Fruit fly (Drosophila melanogaster): ENCODE data around the gene CG14965.

The CG14965 gene

dm6 chr3L:3208895-3209294 is 16.6 kb upstream of the CG14965 start, which contains the start of the genes CG32269 and CG32270:
CG32269 (minus strand) TSS chr3L:3208985.
CG32270 (minus strand) TSS chr3L:3208985.
- TF ChIP-seq CG17801 (GFP tag; optimal IDR thresholded peaks at IDR 0.05; ENCODE audit: partially characterized antibody), result no peak

DNA sequence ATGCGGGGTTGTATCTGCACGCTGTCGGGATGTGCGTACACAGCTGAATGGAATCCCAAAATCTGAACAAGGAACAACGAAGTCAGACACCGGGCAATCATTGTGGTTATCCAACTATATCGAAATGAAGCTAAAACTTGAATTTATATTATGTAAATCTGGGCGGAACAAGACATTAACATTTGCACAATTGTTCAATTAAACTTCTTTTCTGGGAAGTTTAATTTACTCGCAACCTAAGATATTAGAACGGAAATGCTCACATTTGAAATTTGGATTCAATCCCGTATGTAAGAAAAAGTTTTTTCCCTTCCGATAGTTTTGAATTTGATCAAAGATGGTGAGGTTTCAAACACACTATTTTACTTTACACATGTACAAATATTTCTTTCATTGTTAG is 14.0 kb upstream of the CG14965 start, which contains the start of gene CG33160:
TSS of gene CG33160 (minus strand) at position 101 of the 400 bp plus-strand sequence.
- TF ChIP-seq CG17801 (GFP tag; optimal IDR thresholded peaks at IDR 0.05; ENCODE audit: partially characterized antibody), result no peak

dm6 chr3L:3205349-3205748 is 13.1 kb upstream of the CG14965 start, which contains the start of gene CG32277:
CG32277 (minus strand) TSS chr3L:3205449.
- no peak for TF ChIP-seq CG17801 (GFP tag; optimal IDR thresholded peaks at IDR 0.05; ENCODE audit: partially characterized antibody)

DNA sequence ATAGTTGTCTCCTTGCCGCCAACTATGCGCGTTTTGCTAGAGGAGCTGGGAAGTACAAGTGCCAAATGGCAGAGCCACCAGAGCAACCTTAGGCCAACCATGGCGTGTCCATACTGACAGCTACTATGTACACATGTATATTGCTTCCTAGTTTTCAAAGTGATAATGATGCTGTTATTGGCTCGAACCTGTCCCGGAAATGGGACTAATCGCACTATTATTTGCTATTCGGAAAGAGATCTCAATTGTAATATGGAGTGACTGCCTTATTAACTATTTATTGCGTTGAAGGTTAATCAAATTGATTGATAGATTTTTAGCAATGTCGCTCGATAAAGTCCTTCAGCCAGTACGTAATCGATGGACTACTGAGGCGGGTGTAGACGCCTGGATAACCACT is 12.1 kb upstream of the CG14965 start, which contains the start of gene CG33159:
TSS of gene CG33159 (minus strand) at position 101 of the 400 bp plus-strand sequence.
- TF ChIP-seq CG17801 (GFP tag; optimal IDR thresholded peaks at IDR 0.05; ENCODE audit: partially characterized antibody), result no peak

DNA sequence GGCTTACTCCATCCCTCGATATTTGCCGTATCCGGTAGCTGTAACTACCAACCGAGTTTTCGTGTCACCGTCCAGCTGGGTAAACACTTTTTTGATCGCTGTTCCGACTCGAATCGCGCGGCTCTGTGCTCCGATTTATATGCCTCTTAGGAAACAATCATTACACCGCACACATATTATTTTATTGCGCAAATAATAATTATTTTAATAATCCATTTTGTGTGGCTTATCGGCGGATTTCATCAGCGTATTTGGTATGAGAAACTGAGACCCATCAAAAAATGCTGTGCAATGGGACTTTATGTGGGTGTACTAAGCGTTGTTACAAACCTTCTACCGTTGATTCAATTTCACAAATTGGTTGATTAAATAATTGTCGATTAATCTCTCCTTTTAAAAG is 10.8 kb upstream of the CG14965 start, which contains the start of gene CG32271:
TSS of gene CG32271 (minus strand) at position 101 of the 400 bp plus-strand sequence.
- no peak for TF ChIP-seq CG17801 (GFP tag; optimal IDR thresholded peaks at IDR 0.05; ENCODE audit: partially characterized antibody)

DNA sequence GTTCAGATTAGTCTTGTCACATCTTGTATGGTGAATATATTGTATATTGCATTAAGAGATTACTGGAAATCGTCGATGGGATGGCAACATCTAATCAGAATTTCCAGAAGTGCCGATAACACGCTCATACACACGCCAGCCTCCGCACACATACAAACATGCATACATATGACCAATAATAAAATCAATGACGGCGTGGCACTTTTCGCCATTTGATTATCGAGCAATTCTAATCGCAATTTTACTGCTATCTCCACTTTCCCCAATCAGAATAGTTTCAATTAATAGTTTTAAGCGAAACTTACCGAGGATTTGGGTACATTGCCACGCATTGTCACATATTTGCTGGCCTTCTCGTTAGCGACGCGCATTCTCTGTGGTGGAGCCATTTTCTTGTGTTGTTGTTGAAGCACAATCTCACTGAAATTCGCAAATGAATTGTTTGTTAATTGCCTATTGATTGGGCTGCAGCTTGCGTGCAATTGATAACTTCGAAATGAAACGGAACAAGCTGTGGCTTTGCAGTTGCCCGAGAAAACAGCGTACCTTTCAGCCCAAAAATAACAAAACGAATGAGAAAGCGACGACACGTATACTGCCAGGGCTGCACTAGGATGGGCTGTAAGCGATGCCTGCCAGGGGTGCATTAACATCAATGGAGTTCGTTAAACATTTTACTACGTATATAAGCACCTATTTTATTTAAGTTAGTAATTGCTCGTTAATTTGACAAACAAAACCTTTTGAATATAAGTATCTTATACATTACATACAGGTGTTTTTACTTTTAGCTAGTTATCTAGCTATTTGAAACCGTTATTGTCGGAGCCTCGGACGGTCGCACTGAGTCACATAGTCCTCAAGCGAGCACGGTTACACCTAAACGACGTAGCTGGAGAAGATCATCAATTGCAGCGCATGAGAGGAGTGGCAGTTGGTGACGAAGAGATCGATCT is 6.4 kb upstream of the CG14965 start, which contains the start of the genes CG32276 and gry:
TSS of gene CG32276 (minus strand) at position 601 of the 956 bp plus-strand sequence.
TSS of gene gry (plus strand) at position 644 of the 956 bp plus-strand sequence.
- TF ChIP-seq CG17801 (GFP tag; optimal IDR thresholded peaks at IDR 0.05; ENCODE audit: partially characterized antibody), result peak; percentile 89

dm6 chr3L:3197464-3197863 is 5.2 kb upstream of the CG14965 start, which contains the start of gene CG14966:
CG14966 (minus strand) TSS chr3L:3197631.
- TF ChIP-seq CG17801 (GFP tag; optimal IDR thresholded peaks at IDR 0.05; ENCODE audit: partially characterized antibody), result peak; percentile 58

- TF ChIP-seq CG17801 (GFP tag; optimal IDR thresholded peaks at IDR 0.05; ENCODE audit: partially characterized antibody), result peak; percentile 86
These were observed 1.8 kb upstream of the CG14965 start for dm6 chr3L:3194059-3194458.

DNA sequence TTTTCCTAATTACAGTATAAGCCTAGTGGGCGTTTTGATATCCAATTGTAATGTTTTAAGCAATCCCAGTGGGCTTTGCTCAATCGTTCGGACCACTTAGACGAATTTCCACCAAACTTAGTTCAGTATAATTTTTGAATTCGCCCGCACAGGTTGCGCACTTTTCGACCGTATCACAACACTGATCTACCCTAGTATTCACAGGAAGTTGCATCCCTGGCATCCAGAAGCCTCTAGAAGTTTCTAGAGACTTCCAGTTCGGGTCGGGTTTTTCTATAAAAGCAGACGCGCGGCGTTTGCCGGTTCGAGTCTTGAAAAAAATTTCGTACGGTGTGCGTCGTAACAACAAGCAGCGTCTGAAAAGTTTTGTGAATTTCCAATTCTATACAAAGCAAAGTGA is 621 bp upstream of the CG14965 start, which contains the start of gene Hsp83:
TSS of gene Hsp83 (plus strand) at position 58 of the 400 bp plus-strand sequence.
- TF ChIP-seq CG17801 (GFP tag; optimal IDR thresholded peaks at IDR 0.05; ENCODE audit: partially characterized antibody), result peak; percentile 98

dm6 chr3L:3189647-3190046 is 2.6 kb downstream of the CG14965 start, which contains the start of the genes CG42525 and CG14958:
CG42525 (minus strand) TSS chr3L:3189747.
CG14958 (plus strand) TSS chr3L:3189978.
- no peak for TF ChIP-seq CG17801 (GFP tag; optimal IDR thresholded peaks at IDR 0.05; ENCODE audit: partially characterized antibody)

- no peak for TF ChIP-seq CG17801 (GFP tag; optimal IDR thresholded peaks at IDR 0.05; ENCODE audit: partially characterized antibody)
These were observed 5.0 kb downstream of the CG14965 start, which contains the start of gene CG14957 for dm6 chr3L:3187263-3187662. CG14957 (plus strand) TSS chr3L:3187563.

DNA sequence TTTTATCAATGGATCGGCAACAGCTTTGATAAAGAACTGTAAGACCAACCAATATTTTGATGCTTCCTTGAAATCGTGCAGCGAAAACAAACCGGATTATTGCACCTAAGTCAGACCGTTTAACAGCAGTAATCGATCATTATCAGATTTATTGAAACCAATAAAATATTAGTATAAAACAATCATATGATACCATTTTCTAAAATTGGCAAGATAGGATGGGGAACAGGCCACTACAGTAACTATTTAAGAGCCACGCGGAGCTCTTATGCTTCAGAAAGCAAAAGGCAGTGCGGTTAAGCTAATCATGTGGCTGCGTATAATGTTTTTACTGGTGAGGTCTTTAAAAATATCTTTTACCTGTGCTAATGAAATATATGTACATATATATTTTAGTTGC is 5.9 kb downstream of the CG14965 start, which contains the start of gene CG32284:
TSS of gene CG32284 (plus strand) at position 301 of the 400 bp plus-strand sequence.
- TF ChIP-seq CG17801 (GFP tag; optimal IDR thresholded peaks at IDR 0.05; ENCODE audit: partially characterized antibody), result no peak

- TF ChIP-seq CG17801 (GFP tag; optimal IDR thresholded peaks at IDR 0.05; ENCODE audit: partially characterized antibody), result no peak
These were observed 8.2 kb downstream of the CG14965 start, which contains the start of gene CG42494 for dm6 chr3L:3184104-3184503. CG42494 (plus strand) TSS chr3L:3184404.

DNA sequence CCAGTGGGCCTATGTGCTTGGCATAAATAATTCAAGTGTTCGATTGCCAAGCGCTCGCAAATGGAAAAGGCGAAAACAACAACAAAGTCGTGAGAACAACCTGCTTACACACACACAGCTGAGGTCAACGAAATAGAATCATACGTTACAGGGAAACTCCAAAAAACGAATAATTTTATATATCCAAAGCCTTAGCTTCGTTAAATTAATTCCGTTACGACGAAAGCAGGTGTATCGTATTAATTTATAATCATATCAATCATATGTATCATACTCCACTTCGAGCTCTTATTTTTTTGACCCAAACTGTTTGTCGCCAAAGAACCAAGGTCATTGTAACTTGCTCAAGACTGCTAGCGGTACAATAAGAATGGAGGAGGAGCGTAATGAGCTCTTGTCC is 12.8 kb downstream of the CG14965 start:
- TF ChIP-seq CG17801 (GFP tag; optimal IDR thresholded peaks at IDR 0.05; ENCODE audit: partially characterized antibody), result peak; percentile 92

- no peak for TF ChIP-seq CG17801 (GFP tag; optimal IDR thresholded peaks at IDR 0.05; ENCODE audit: partially characterized antibody)
These were observed 13.7 kb downstream of the CG14965 start, which contains the start of the genes MnM and Girdin for dm6 chr3L:3178530-3179096. MnM (minus strand) TSS chr3L:3178580. Girdin (plus strand) TSS chr3L:3178930.
